Worm (Caenorhabditis elegans) whole organism, L2 larva: ENCODE data around the gene str-35.
A peak's percentile ranks its signal among the peaks of the same experiment; 100 is the strongest.

Experiments
- C34F6.9 ChIP-seq: fragments of 150-350 bp; optimal IDR thresholded peaks from 2 replicates; lab custom pipeline; 2014; ENCODE audit warnings: missing biosample characterization, missing genetic modification characterization
- F13H6.1 ChIP-seq: sonication (generic microtip); optimal IDR thresholded peaks from 2 replicates; lab custom pipeline; 2016; ENCODE audit warnings: missing genetic modification characterization, missing compliant biosample characterization
- Y55F3AM.14 ChIP-seq: fragments of 200-800 bp; sonication (Bioruptor generic); optimal IDR thresholded peaks from 2 replicates; lab custom pipeline; 2018; ENCODE audit warnings: mild to moderate bottlenecking, missing genetic modification characterization, missing compliant biosample characterization
- ZK546.5 ChIP-seq: sonication (generic microtip); optimal IDR thresholded peaks from 2 replicates; lab custom pipeline; 2017; ENCODE audit warnings: missing biosample characterization, missing genetic modification characterization
- ama-1 ChIP-seq: fragments of 150-350 bp; optimal IDR thresholded peaks from 2 replicates; lab custom pipeline; 2018; ENCODE audit warnings: inconsistent platforms
- blmp-1 ChIP-seq: sonication (generic microtip); optimal IDR thresholded peaks from 2 replicates; lab custom pipeline; 2017; ENCODE audit warnings: missing genetic modification characterization, mild to moderate bottlenecking, missing compliant biosample characterization, antibody characterized with exemption, moderate library complexity; ENCODE audit not compliant: insufficient read depth
- ceh-16 ChIP-seq: fragments of 150-350 bp; optimal IDR thresholded peaks from 2 replicates; lab custom pipeline; 2014; ENCODE audit warnings: missing biosample characterization, missing genetic modification characterization
- crh-2 ChIP-seq: sonication (generic microtip); optimal IDR thresholded peaks from 2 replicates; lab custom pipeline; 2017; ENCODE audit warnings: missing biosample characterization, missing genetic modification characterization
- dmd-4 ChIP-seq: sonication (generic microtip); optimal IDR thresholded peaks from 2 replicates; lab custom pipeline; 2017; ENCODE audit warnings: missing biosample characterization, missing genetic modification characterization
- egl-27 ChIP-seq: sonication (generic microtip); optimal IDR thresholded peaks from 3 replicates; lab custom pipeline; 2017; ENCODE audit warnings: missing biosample characterization, missing genetic modification reagents, missing genetic modification characterization
- elt-1 ChIP-seq: fragments of 150-350 bp; optimal IDR thresholded peaks from 2 replicates; lab custom pipeline; 2014; ENCODE audit warnings: missing biosample characterization, missing genetic modification characterization
- elt-3 ChIP-seq: sonication (generic microtip); optimal IDR thresholded peaks from 2 replicates; lab custom pipeline; 2017; ENCODE audit warnings: missing biosample characterization, missing genetic modification characterization
- fos-1 ChIP-seq: fragments of 150-350 bp; optimal IDR thresholded peaks from 2 replicates; lab custom pipeline; 2014; ENCODE audit warnings: missing biosample characterization, missing genetic modification characterization
- gmeb-1 ChIP-seq: fragments of 150-350 bp; optimal IDR thresholded peaks from 2 replicates; lab custom pipeline; 2014; ENCODE audit warnings: missing biosample characterization, missing genetic modification characterization
- mab-5 ChIP-seq: fragments of 150-350 bp; optimal IDR thresholded peaks from 2 replicates; lab custom pipeline; 2014; ENCODE audit warnings: missing biosample characterization, missing genetic modification characterization
- mbf-1 ChIP-seq: sonication (generic microtip); optimal IDR thresholded peaks from 2 replicates; lab custom pipeline; 2017; ENCODE audit warnings: missing biosample characterization, missing genetic modification characterization
- mdl-1 ChIP-seq, 2 experiments: fragments of 150-350 bp in 1 of 2; sonication (generic microtip) in 1 of 2; optimal IDR thresholded peaks; 2 replicates each; lab custom pipeline; 2017; ENCODE audit warnings: missing biosample characterization in 2 of 2, missing genetic modification characterization in 2 of 2
- nhr-129 ChIP-seq: fragments of 150-350 bp; optimal IDR thresholded peaks from 2 replicates; lab custom pipeline; 2014; ENCODE audit warnings: missing biosample characterization, missing genetic modification characterization
- nhr-23 ChIP-seq: fragments of 150-350 bp; optimal IDR thresholded peaks from 2 replicates; lab custom pipeline; 2014; ENCODE audit warnings: missing biosample characterization, missing genetic modification reagents, missing genetic modification characterization
- nhr-237 ChIP-seq: fragments of 150-350 bp; optimal IDR thresholded peaks from 2 replicates; lab custom pipeline; 2014; ENCODE audit warnings: missing biosample characterization, missing genetic modification characterization
- nhr-25 ChIP-seq: fragments of 150-350 bp; sonication (generic microtip); optimal IDR thresholded peaks from 3 replicates; lab custom pipeline; 2014; ENCODE audit warnings: missing biosample characterization, missing genetic modification characterization
- nhr-6 ChIP-seq: fragments of 150-350 bp; optimal IDR thresholded peaks from 2 replicates; lab custom pipeline; 2014; ENCODE audit warnings: missing biosample characterization, missing genetic modification characterization
- nhr-77 ChIP-seq: fragments of 150-350 bp; optimal IDR thresholded peaks from 2 replicates; lab custom pipeline; 2014; ENCODE audit warnings: missing biosample characterization, missing genetic modification characterization
- peb-1 ChIP-seq: fragments of 150-350 bp; optimal IDR thresholded peaks from 2 replicates; lab custom pipeline; 2014; ENCODE audit warnings: missing biosample characterization, missing genetic modification characterization
- sem-4 ChIP-seq: fragments of 150-350 bp; optimal IDR thresholded peaks from 2 replicates; lab custom pipeline; 2014; ENCODE audit warnings: missing biosample characterization, missing genetic modification reagents, missing genetic modification characterization
- skn-1 ChIP-seq: sonication (generic microtip); optimal IDR thresholded peaks from 2 replicates; lab custom pipeline; 2017; ENCODE audit warnings: missing biosample characterization, missing genetic modification characterization
- sma-9 ChIP-seq, 2 experiments: fragments of 150-350 bp in 1 of 2; sonication (generic microtip) in 1 of 2; optimal IDR thresholded peaks; 2 replicates each; lab custom pipeline; 2014 to 2016; ENCODE audit warnings: missing genetic modification characterization in 2 of 2, mild to moderate bottlenecking in 1 of 2, missing biosample characterization in 1 of 2, missing compliant biosample characterization in 1 of 2, missing genetic modification reagents in 1 of 2, moderate library complexity in 1 of 2
- snpc-4 ChIP-seq: fragments of 150-350 bp; optimal IDR thresholded peaks from 2 replicates; lab custom pipeline; 2014; ENCODE audit warnings: missing biosample characterization, missing genetic modification characterization
- unc-39 ChIP-seq: fragments of 150-350 bp; optimal IDR thresholded peaks from 2 replicates; lab custom pipeline; 2014; ENCODE audit warnings: missing biosample characterization, missing genetic modification characterization
- unc-55 ChIP-seq: fragments of 150-350 bp; sonication (generic microtip); optimal IDR thresholded peaks from 3 replicates; lab custom pipeline; 2014; ENCODE audit warnings: missing biosample characterization, missing genetic modification reagents, missing genetic modification characterization
- unc-62 ChIP-seq: fragments of 150-350 bp; optimal IDR thresholded peaks from 2 replicates; lab custom pipeline; 2014; ENCODE audit warnings: missing biosample characterization, missing genetic modification reagents, missing genetic modification characterization
- zag-1 ChIP-seq: fragments of 150-350 bp; optimal IDR thresholded peaks from 2 replicates; lab custom pipeline; 2014; ENCODE audit warnings: missing biosample characterization, missing genetic modification characterization
- ztf-1 ChIP-seq: fragments of 200-800 bp; sonication (Bioruptor generic); conservative IDR thresholded peaks from 2 replicates; pipeline ENCODE4 v1.3.6; 2022; ENCODE audit warnings: missing genetic modification characterization, missing compliant biosample characterization
- ztf-11 ChIP-seq: sonication (generic microtip); optimal IDR thresholded peaks from 2 replicates; lab custom pipeline; 2017; ENCODE audit warnings: missing biosample characterization, missing genetic modification characterization
- ztf-4 ChIP-seq: fragments of 150-350 bp; optimal IDR thresholded peaks from 2 replicates; lab custom pipeline; 2014; ENCODE audit warnings: missing biosample characterization, missing genetic modification characterization

The str-35 gene

ce11 chrV:4491273-4492094 is 16.8 kb downstream of the str-35 start:
- TF ChIP-seq F13H6.1: peak; percentile 32
- TF ChIP-seq ztf-11 (tag; lab: Kevin White, UChicago): no peak
- no peak for TF ChIP-seq blmp-1 (tag; lab: Kevin White, UChicago)
- TF ChIP-seq nhr-23 (tag; lab: Kevin White, UChicago): no peak
- TF ChIP-seq dmd-4 (tag; lab: Kevin White, UChicago): no peak
- no peak for TF ChIP-seq sma-9 (GFP tag; optimal IDR thresholded peaks at IDR 0.05; lab: Kevin White, UChicago)
- no peak for TF ChIP-seq sma-9 (tag; optimal IDR thresholded peaks at IDR 0.05; lab: Kevin White, UChicago)
- TF ChIP-seq peb-1: no peak
- no peak for TF ChIP-seq egl-27 (tag; lab: Kevin White, UChicago)
- no peak for TF ChIP-seq unc-39 (tag; lab: Kevin White, UChicago)
- TF ChIP-seq nhr-129 (tag; lab: Kevin White, UChicago): peak; percentile 7
- TF ChIP-seq snpc-4: no peak
- no peak for TF ChIP-seq C34F6.9 (tag; lab: Kevin White, UChicago)
- no peak for TF ChIP-seq ZK546.5 (tag; lab: Kevin White, UChicago)
- TF ChIP-seq nhr-77 (tag; lab: Kevin White, UChicago): no peak
- TF ChIP-seq Y55F3AM.14 (GFP tag; lab: Kevin White, UChicago): peak; percentile 41
- TF ChIP-seq crh-2: no peak
- TF ChIP-seq mdl-1 (tag; optimal IDR thresholded peaks at IDR 0.05; lab: Kevin White, UChicago): no peak
- TF ChIP-seq ztf-4: no peak
- no peak for TF ChIP-seq sem-4 (tag; lab: Kevin White, UChicago)
- TF ChIP-seq nhr-25 (tag; lab: Kevin White, UChicago): no peak
- TF ChIP-seq unc-55 (GFP tag; lab: Kevin White, UChicago): no peak
- TF ChIP-seq unc-62 (GFP tag; lab: Kevin White, UChicago): peak; percentile 24
- no peak for TF ChIP-seq fos-1
- no peak for TF ChIP-seq zag-1 (tag; lab: Kevin White, UChicago)
- TF ChIP-seq ztf-1 (GFP tag; lab: Robert Waterston, UW): no peak
- TF ChIP-seq nhr-6: no peak
- peak; percentile 78 for TF ChIP-seq mab-5
- no peak for TF ChIP-seq elt-1 (tag; lab: Kevin White, UChicago)

DNA sequence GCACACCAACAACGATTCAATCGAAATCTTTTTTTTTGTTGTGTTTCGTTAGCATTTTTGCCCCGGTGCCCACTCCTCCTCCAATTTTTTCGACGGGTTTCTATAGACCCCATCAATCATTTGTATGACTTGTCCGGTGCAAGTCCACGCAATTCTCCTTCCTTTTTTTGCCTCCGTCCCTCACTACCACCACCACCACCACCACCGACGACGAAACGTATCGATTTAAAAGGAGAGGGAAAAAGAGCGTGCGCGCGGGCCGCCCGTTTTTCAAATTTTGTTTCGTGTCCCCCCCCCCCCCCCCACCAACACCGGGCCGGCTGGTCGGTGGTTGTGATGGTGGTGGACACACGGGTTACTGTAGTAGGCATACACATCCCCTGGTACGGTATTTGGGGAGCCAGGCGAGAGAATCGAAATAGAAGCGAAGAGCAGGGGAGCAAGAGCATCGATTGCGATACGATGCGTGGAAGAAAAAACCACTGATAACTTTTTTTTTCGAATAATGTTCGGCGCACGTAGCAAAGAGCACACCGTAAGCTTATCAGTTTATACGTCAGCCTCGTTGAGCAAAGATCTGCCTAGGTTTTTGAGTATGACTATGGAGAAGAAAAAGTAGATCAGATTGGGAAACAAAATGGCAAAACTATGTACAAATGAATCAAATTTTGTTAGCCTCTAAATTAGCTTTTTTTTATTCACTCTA is 20.6 kb downstream of the str-35 start:
- peak; percentile 41 for TF ChIP-seq unc-55 (GFP tag; lab: Kevin White, UChicago)
- TF ChIP-seq F13H6.1: peak; percentile 1
- TF ChIP-seq zag-1 (tag; lab: Kevin White, UChicago): no peak
- no peak for TF ChIP-seq gmeb-1 (tag; lab: Kevin White, UChicago)
- peak; percentile 86 for TF ChIP-seq mab-5

DNA sequence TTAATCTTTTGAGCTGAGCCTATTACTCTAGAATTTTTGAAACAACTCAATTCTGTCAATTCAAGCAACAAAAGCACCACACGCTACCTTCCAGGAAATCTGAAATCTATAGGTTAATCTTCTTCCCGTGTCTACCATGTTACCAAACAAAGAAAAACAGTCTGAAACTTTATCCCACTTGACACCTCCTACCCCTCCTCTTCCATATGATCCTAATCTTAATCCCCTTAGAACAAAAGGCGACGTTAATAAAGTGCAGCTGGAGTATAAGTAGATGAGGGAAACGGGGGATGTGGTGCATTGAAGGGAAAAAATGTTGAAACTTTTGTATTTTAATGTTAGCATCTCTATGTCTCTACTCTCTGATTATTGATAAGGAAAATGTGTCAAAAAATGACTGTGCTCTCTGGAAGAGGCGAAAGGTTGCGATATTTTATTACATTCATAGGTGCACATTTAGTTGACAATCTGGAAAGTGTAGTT is 21.5 kb downstream of the str-35 start:
- TF ChIP-seq fos-1 (peak; percentile 28), sem-4 (tag; lab: Kevin White, UChicago) (no peak)

DNA sequence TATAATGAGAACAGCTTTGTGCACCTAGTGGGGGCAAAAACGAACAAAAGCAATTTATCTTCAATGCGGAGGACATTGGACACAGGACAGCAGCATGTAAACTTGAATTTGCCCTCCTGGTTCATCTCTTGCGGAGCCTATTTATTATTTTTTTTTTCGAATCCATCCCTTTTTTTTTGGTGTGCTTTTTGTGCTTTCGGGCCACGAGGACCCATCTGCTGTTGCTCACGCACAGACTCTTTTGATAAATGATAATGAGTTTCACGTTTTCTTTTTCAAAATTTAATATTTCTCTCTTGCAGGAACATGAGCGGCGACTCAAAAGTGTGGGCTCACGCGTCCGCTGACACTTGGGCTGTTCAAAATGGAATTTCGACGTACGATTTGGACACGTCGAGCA is 22.5 kb downstream of the str-35 start, which contains the start of gene unc-62:
unc-62 (plus strand) TSS at position 301 of the 400 bp plus-strand sequence.
- no peak for TF ChIP-seq mdl-1 (tag; optimal IDR thresholded peaks at IDR 0.05; lab: Kevin White, UChicago)
- TF ChIP-seq skn-1 (tag; lab: Kevin White, UChicago): no peak
- TF ChIP-seq ZK546.5 (tag; lab: Kevin White, UChicago): no peak
- TF ChIP-seq nhr-237 (tag; lab: Kevin White, UChicago): no peak
- no peak for TF ChIP-seq snpc-4
- no peak for TF ChIP-seq nhr-23 (tag; lab: Kevin White, UChicago)
- TF ChIP-seq dmd-4 (tag; lab: Kevin White, UChicago): no peak
- TF ChIP-seq ceh-16 (tag; lab: Kevin White, UChicago): no peak
- TF ChIP-seq mbf-1 (tag; lab: Kevin White, UChicago): no peak
- no peak for TF ChIP-seq nhr-129 (tag; lab: Kevin White, UChicago)
- no peak for TF ChIP-seq Y55F3AM.14 (GFP tag; lab: Kevin White, UChicago)
- no peak for TF ChIP-seq unc-39 (tag; lab: Kevin White, UChicago)
- no peak for TF ChIP-seq elt-3 (tag; lab: Kevin White, UChicago)
- TF ChIP-seq C34F6.9 (tag; lab: Kevin White, UChicago): no peak
- no peak for TF ChIP-seq fos-1
- no peak for TF ChIP-seq nhr-25 (tag; lab: Kevin White, UChicago)
- no peak for TF ChIP-seq ama-1
- no peak for TF ChIP-seq crh-2
- TF ChIP-seq mab-5: no peak
